In the genomic region with DNA sequence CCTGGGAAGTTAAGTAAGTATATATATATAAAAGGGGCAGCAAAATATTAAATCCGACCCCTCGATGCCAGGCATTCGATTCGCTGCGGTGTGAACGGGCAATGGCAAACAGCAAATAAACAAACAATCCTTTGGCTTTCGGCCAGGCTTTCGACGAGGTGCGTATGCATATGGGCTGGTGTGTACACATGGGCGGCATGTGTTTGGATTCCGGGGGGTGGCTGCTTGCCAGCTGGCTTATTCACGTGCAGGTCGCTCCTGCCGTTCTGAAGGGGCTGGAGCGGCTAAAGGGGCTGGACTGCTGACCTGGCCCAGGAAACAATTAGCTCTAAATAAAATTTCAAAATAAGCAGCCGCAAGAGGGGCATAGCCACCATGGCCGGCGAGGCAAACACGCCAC, we compare ENCODE assay signal across 2 fruit fly cellular contexts.
A peak's percentile ranks its signal among the peaks of the same experiment; 100 is the strongest.
TF ChIP-seq lines count a peak whose summit lies in the region.

No protein-coding gene starts in this region.

- TF ChIP-seq CTCF in whole organism, embryonic (GFP tag; optimal IDR thresholded peaks at IDR 0.05; lab: Kevin White, UChicago): no peak

TF ChIP-seq in whole organism, embryonic, 481 proteins besides CTCF, POLR2A, EP300 and RAD21:
- TF ChIP-seq CG3995 (GFP tag; optimal IDR thresholded peaks at IDR 0.05; lab: Kevin White, UChicago): no peak
- no peak for TF ChIP-seq HLH3B (GFP tag; IDR thresholded peaks at IDR 0.05; lab: Robert Waterston, UW)
- TF ChIP-seq CG7556 (GFP tag; optimal IDR thresholded peaks at IDR 0.05; lab: Kevin White, UChicago): no peak
- TF ChIP-seq pros (GFP tag; optimal IDR thresholded peaks at IDR 0.05; lab: Kevin White, UChicago): no peak
- no peak for TF ChIP-seq CG11695 (GFP tag; IDR thresholded peaks at IDR 0.05; lab: Robert Waterston, UW)
- peak; percentile 66 for TF ChIP-seq twi (tag; optimal IDR thresholded peaks at IDR 0.05; lab: Kevin White, UChicago)
- no peak for TF ChIP-seq CG2120 (GFP tag; optimal IDR thresholded peaks at IDR 0.05; lab: Kevin White, UChicago)

TF ChIP-seq in whole organism, prepupa, 60 proteins besides CTCF, POLR2A, EP300 and RAD21:
- TF ChIP-seq CG10669 (GFP tag; optimal IDR thresholded peaks at IDR 0.05; lab: Kevin White, UChicago) (no peak), CG8319 (GFP tag; optimal IDR thresholded peaks at IDR 0.05; lab: Kevin White, UChicago) (no peak), cyc (GFP tag; optimal IDR thresholded peaks at IDR 0.05; lab: Kevin White, UChicago) (no peak), dsx (GFP tag; optimal IDR thresholded peaks at IDR 0.05; lab: Kevin White, UChicago; ENCODE audit: poor library complexity, severe bottlenecking) (no peak), CG1621 (tag; optimal IDR thresholded peaks at IDR 0.05; lab: Kevin White, UChicago) (no peak), CG8632 (GFP tag; optimal IDR thresholded peaks at IDR 0.05; lab: Kevin White, UChicago) (no peak), Blimp-1 (GFP tag; optimal IDR thresholded peaks at IDR 0.05; lab: Kevin White, UChicago) (no peak), CG6163 (GFP tag; IDR thresholded peaks at IDR 0.05; lab: Robert Waterston, UW) (0 out of 3 replicates have a peak, but pooled peaks have one; percentile 25), CG32006 (GFP tag; optimal IDR thresholded peaks at IDR 0.05; lab: Kevin White, UChicago) (no peak), svp (GFP tag; lab: Kevin White, UChicago) (peak; percentile 54), esn (GFP tag; optimal IDR thresholded peaks at IDR 0.05; lab: Kevin White, UChicago) (no peak), fkh (GFP tag; optimal IDR thresholded peaks at IDR 0.05; lab: Kevin White, UChicago) (peak; percentile 2), CG15336 (GFP tag; IDR thresholded peaks at IDR 0.05; lab: Robert Waterston, UW) (no peak), topi (GFP tag; optimal IDR thresholded peaks at IDR 0.05; lab: Kevin White, UChicago) (no peak)
